Worm (Caenorhabditis elegans): ENCODE data around the gene T10H9.8.

DNA sequence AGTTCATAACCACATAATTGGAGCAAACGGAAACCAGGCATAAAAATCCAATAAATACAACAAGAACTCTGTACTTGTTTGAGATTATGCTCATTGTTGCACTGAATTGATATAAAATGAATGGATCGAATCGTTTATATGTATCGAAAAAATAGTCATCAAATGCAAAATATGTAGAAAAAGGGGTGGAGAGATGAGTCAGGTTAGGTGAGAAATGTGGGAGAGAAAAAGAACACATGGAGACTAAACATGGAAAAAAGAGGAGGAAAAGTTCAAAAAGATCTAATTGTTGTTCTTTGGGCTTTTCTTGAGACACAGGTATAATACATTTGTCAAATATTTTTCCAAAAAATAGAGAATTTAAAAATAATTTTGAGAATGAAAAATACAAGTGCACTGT lies 36.2 kb downstream of the T10H9.8 start, which contains the start of gene K11G9.5:
- TF ChIP-seq hmg-4 (GFP tag; optimal IDR thresholded peaks at IDR 0.05) = no peak
- no peak for TF ChIP-seq F13C5.2 (tag; optimal IDR thresholded peaks at IDR 0.05)
- TF ChIP-seq ama-1 (optimal IDR thresholded peaks at IDR 0.05) = no peak
- no peak for TF ChIP-seq ceh-36 (tag; optimal IDR thresholded peaks at IDR 0.05)
- TF ChIP-seq B0310.2 (tag; optimal IDR thresholded peaks at IDR 0.05) = no peak
- no peak for TF ChIP-seq aly-1 (tag; optimal IDR thresholded peaks at IDR 0.05)
